Worm (Caenorhabditis elegans) whole organism, L4 larva: Measurements from ENCODE around the gene isy-1.

Source experiments
- F37D6.2 ChIP-seq: sonication (generic microtip); optimal IDR thresholded peaks from 2 replicates; lab custom pipeline; 2016; ENCODE audit warnings: mild to moderate bottlenecking, missing genetic modification characterization, missing compliant biosample characterization
- T20F7.1 ChIP-seq: fragments of 200-800 bp; sonication (Bioruptor generic); optimal IDR thresholded peaks from 2 replicates; lab custom pipeline; 2018; ENCODE audit warnings: mild to moderate bottlenecking, missing genetic modification characterization, missing compliant biosample characterization
- ZK546.5 ChIP-seq, 2 experiments: sonication (generic microtip); optimal IDR thresholded peaks; 2 replicates each; lab custom pipeline; 2017; ENCODE audit warnings: missing biosample characterization in 2 of 2, missing genetic modification characterization in 2 of 2
- aha-1 ChIP-seq: fragments of 150-350 bp; peaks from one replicate; lab custom pipeline; 2014; ENCODE audit warnings: missing biosample characterization, missing genetic modification characterization
- aly-2 ChIP-seq: sonication (generic microtip); optimal IDR thresholded peaks from 2 replicates; lab custom pipeline; 2018; ENCODE audit warnings: missing biosample characterization, missing genetic modification characterization
- ceh-32 ChIP-seq: sonication (generic microtip); optimal IDR thresholded peaks from 2 replicates; lab custom pipeline; 2016; ENCODE audit warnings: mild to moderate bottlenecking, missing genetic modification characterization, missing compliant biosample characterization; ENCODE audit not compliant: poor library complexity
- ceh-82 ChIP-seq: sonication (generic microtip); optimal IDR thresholded peaks from 2 replicates; lab custom pipeline; 2017; ENCODE audit warnings: missing biosample characterization, missing genetic modification characterization
- ces-1 ChIP-seq: fragments of 150-350 bp; sonication (generic microtip); optimal IDR thresholded peaks from 4 replicates; lab custom pipeline; 2014; ENCODE audit warnings: missing biosample characterization, missing genetic modification reagents, missing genetic modification characterization
- ctbp-1 ChIP-seq: fragments of 200-800 bp; sonication (Bioruptor generic); IDR thresholded peaks from 2 replicates; pipeline ENCODE4 v1.3.6; 2022; ENCODE audit warnings: missing genetic modification reagents, missing genetic modification characterization, missing compliant biosample characterization
- daf-12 ChIP-seq: fragments of 150-350 bp; optimal IDR thresholded peaks from 2 replicates; lab custom pipeline; 2014; ENCODE audit warnings: missing biosample characterization, missing genetic modification reagents, missing genetic modification characterization
- daf-16 ChIP-seq, 3 experiments: sonication (generic microtip); optimal IDR thresholded peaks; 2 replicates each; lab custom pipeline; 2016 to 2017; ENCODE audit warnings: missing genetic modification characterization in 3 of 3, missing genetic modification reagents in 3 of 3, mild to moderate bottlenecking in 2 of 3, missing compliant biosample characterization in 2 of 3, missing biosample characterization in 1 of 3, moderate library complexity in 1 of 3
- dmd-6 ChIP-seq: fragments of 200-800 bp; sonication (Bioruptor generic); IDR thresholded peaks from 2 replicates; pipeline ENCODE4 v1.3.6; 2022; ENCODE audit warnings: missing genetic modification reagents, missing genetic modification characterization, missing compliant biosample characterization
- dmd-8 ChIP-seq: fragments of 200-800 bp; sonication (Bioruptor generic); IDR thresholded peaks from 2 replicates; pipeline ENCODE4 v1.3.6; 2022; ENCODE audit warnings: missing genetic modification characterization, missing compliant biosample characterization
- dmd-9 ChIP-seq: fragments of 200-800 bp; sonication (Bioruptor generic); IDR thresholded peaks from 2 replicates; pipeline ENCODE4 v1.3.6; 2022; ENCODE audit warnings: missing genetic modification reagents, missing genetic modification characterization, missing compliant biosample characterization
- dpl-1 ChIP-seq: fragments of 150-350 bp; optimal IDR thresholded peaks from 2 replicates; lab custom pipeline; 2014; ENCODE audit warnings: missing biosample characterization, missing genetic modification reagents, missing genetic modification characterization
- dve-1 ChIP-seq: sonication (generic microtip); optimal IDR thresholded peaks from 2 replicates; lab custom pipeline; 2017; ENCODE audit warnings: antibody characterized with exemption, mild to moderate bottlenecking, missing genetic modification characterization, missing compliant biosample characterization; ENCODE audit not compliant: insufficient read depth
- egl-27 ChIP-seq: sonication (generic microtip); optimal IDR thresholded peaks from 3 replicates; lab custom pipeline; 2017; ENCODE audit warnings: missing biosample characterization, missing genetic modification reagents, missing genetic modification characterization
- fkh-10 ChIP-seq: fragments of 150-350 bp; optimal IDR thresholded peaks from 2 replicates; lab custom pipeline; 2014; ENCODE audit warnings: missing biosample characterization, missing genetic modification reagents, missing genetic modification characterization
- hif-1 ChIP-seq, 2 experiments: sonication (generic microtip); optimal IDR thresholded peaks; 2 replicates each; lab custom pipeline; 2016 to 2017; ENCODE audit warnings: missing compliant biosample characterization in 2 of 2, missing genetic modification characterization in 2 of 2, missing genetic modification reagents in 2 of 2, missing genotype in 2 of 2, mild to moderate bottlenecking in 1 of 2
- hlh-11 ChIP-seq: fragments of 200-800 bp; sonication (Bioruptor generic); optimal IDR thresholded peaks from 2 replicates; lab custom pipeline; 2018; ENCODE audit warnings: mild to moderate bottlenecking, missing genetic modification characterization, missing compliant biosample characterization
- hlh-30 ChIP-seq: sonication (generic microtip); optimal IDR thresholded peaks from 2 replicates; lab custom pipeline; 2017; ENCODE audit warnings: antibody characterized with exemption, mild to moderate bottlenecking, missing genetic modification characterization, missing compliant biosample characterization; ENCODE audit not compliant: insufficient read depth
- hmg-1.1 ChIP-seq: fragments of 200-800 bp; sonication (Bioruptor generic); IDR thresholded peaks from 2 replicates; pipeline ENCODE4 v1.3.6; 2022; ENCODE audit warnings: missing genetic modification reagents, missing genetic modification characterization, missing compliant biosample characterization
- lim-7 ChIP-seq: fragments of 200-800 bp; sonication (Bioruptor generic); IDR thresholded peaks from 2 replicates; pipeline ENCODE4 v1.3.6; 2022; ENCODE audit warnings: missing genetic modification characterization, missing compliant biosample characterization
- lin-13 ChIP-seq: fragments of 150-350 bp; optimal IDR thresholded peaks from 2 replicates; lab custom pipeline; 2014; ENCODE audit warnings: missing biosample characterization, missing genetic modification reagents, missing genetic modification characterization
- lin-38 ChIP-seq: fragments of 200-800 bp; sonication (Bioruptor generic); IDR thresholded peaks from 2 replicates; pipeline ENCODE4 v1.3.6; 2022; ENCODE audit warnings: missing genetic modification reagents, missing genetic modification characterization, missing compliant biosample characterization
- mdt-29 ChIP-seq: fragments of 200-800 bp; sonication (Bioruptor generic); IDR thresholded peaks from 2 replicates; pipeline ENCODE4 v1.3.6; 2022; ENCODE audit warnings: missing genetic modification reagents, missing genetic modification characterization, missing compliant biosample characterization
- mep-1 ChIP-seq: fragments of 150-350 bp; sonication (generic microtip); optimal IDR thresholded peaks from 3 replicates; lab custom pipeline; 2014; ENCODE audit warnings: missing biosample characterization, missing genetic modification characterization
- mes-2 ChIP-seq: sonication (generic microtip); optimal IDR thresholded peaks from 2 replicates; lab custom pipeline; 2016; ENCODE audit warnings: missing genotype, mild to moderate bottlenecking, missing genetic modification characterization, missing compliant biosample characterization; ENCODE audit not compliant: poor library complexity, severe bottlenecking
- mxl-3 ChIP-seq: fragments of 200-800 bp; sonication (Bioruptor generic); optimal IDR thresholded peaks from 2 replicates; lab custom pipeline; 2018; ENCODE audit warnings: mild to moderate bottlenecking, missing genetic modification characterization, missing compliant biosample characterization
- nhr-237 ChIP-seq: sonication (generic microtip); optimal IDR thresholded peaks from 2 replicates; lab custom pipeline; 2017; ENCODE audit warnings: missing biosample characterization, missing genetic modification characterization
- nhr-25 ChIP-seq: sonication (generic microtip); optimal IDR thresholded peaks from 2 replicates; lab custom pipeline; 2017; ENCODE audit warnings: missing genetic modification characterization, mild to moderate bottlenecking, missing compliant biosample characterization, antibody characterized with exemption, moderate library complexity, borderline replicate concordance; ENCODE audit not compliant: insufficient read depth
- nhr-28 ChIP-seq: fragments of 150-350 bp; optimal IDR thresholded peaks from 2 replicates; lab custom pipeline; 2014; ENCODE audit warnings: missing biosample characterization, missing genetic modification characterization
- nhr-42 ChIP-seq: fragments of 200-800 bp; sonication (Bioruptor generic); IDR thresholded peaks from 2 replicates; pipeline ENCODE4 v1.3.6; 2022; ENCODE audit warnings: missing genetic modification characterization, missing compliant biosample characterization
- nhr-48 ChIP-seq: sonication (generic microtip); optimal IDR thresholded peaks from 2 replicates; lab custom pipeline; 2016; ENCODE audit warnings: mild to moderate bottlenecking, missing genetic modification characterization, missing compliant biosample characterization
- nhr-6 ChIP-seq: fragments of 150-350 bp; optimal IDR thresholded peaks from 2 replicates; lab custom pipeline; 2014; ENCODE audit warnings: missing biosample characterization, missing genetic modification characterization
- nhr-77 ChIP-seq: fragments of 150-350 bp; optimal IDR thresholded peaks from 2 replicates; lab custom pipeline; 2014; ENCODE audit warnings: missing biosample characterization, missing genetic modification characterization
- pha-4 ChIP-seq, 2 experiments: fragments of 150-350 bp in 1 of 2; fragments of 200-800 bp in 1 of 2; sonication (Bioruptor generic) in 1 of 2; IDR thresholded peaks in 1 of 2; optimal IDR thresholded peaks in 1 of 2; 2 replicates each; pipeline versions ENCODE4 v1.3.6 to Lab custom; 2014 to 2022; ENCODE audit warnings: missing genetic modification characterization in 2 of 2, missing genetic modification reagents in 2 of 2, missing biosample characterization in 1 of 2, missing compliant biosample characterization in 1 of 2
- pqm-1 ChIP-seq: sonication (generic microtip); optimal IDR thresholded peaks from 2 replicates; lab custom pipeline; 2017; ENCODE audit warnings: missing biosample characterization, missing genetic modification characterization
- rbr-2 ChIP-seq: sonication (generic microtip); optimal IDR thresholded peaks from 2 replicates; lab custom pipeline; 2016; ENCODE audit warnings: missing genotype, missing genetic modification characterization, missing compliant biosample characterization
- saeg-2 ChIP-seq: fragments of 200-800 bp; sonication (Bioruptor generic); IDR thresholded peaks from 2 replicates; pipeline ENCODE4 v1.3.6; 2022; ENCODE audit warnings: missing genetic modification reagents, missing genetic modification characterization, missing compliant biosample characterization
- tra-1 ChIP-seq: fragments of 200-800 bp; sonication (Bioruptor generic); IDR thresholded peaks from 2 replicates; pipeline ENCODE4 v1.3.6; 2022; ENCODE audit warnings: missing genetic modification reagents, missing genetic modification characterization, missing compliant biosample characterization
- unc-130 ChIP-seq: sonication (generic microtip); optimal IDR thresholded peaks from 2 replicates; lab custom pipeline; 2016; ENCODE audit warnings: missing genetic modification reagents, missing genetic modification characterization, missing compliant biosample characterization
- zag-1 ChIP-seq: fragments of 150-350 bp; optimal IDR thresholded peaks from 2 replicates; lab custom pipeline; 2014; ENCODE audit warnings: missing biosample characterization, missing genetic modification characterization
- zip-11 ChIP-seq: fragments of 200-800 bp; sonication (Bioruptor generic); IDR thresholded peaks from 2 replicates; pipeline ENCODE4 v1.3.6; 2022; ENCODE audit warnings: missing genetic modification characterization, missing compliant biosample characterization
- ztf-11 ChIP-seq: fragments of 150-350 bp; optimal IDR thresholded peaks from 2 replicates; lab custom pipeline; 2014; ENCODE audit warnings: missing biosample characterization, missing genetic modification characterization

isy-1 gene

ce11 chrV:10961448-10961870 lies 39.0 kb downstream of the isy-1 start (continued):
- TF ChIP-seq nhr-6 = no peak
- peak; percentile 89 for TF ChIP-seq fkh-10 (GFP tag; lab: Kevin White, UChicago)
- TF ChIP-seq lim-7 (GFP tag; lab: Robert Waterston, UW) = no peak
- peak; percentile 52 for TF ChIP-seq dve-1 (tag; lab: Kevin White, UChicago)
- peak; percentile 84 for TF ChIP-seq ctbp-1 (GFP tag; lab: Robert Waterston, UW)
- peak; percentile 6 for TF ChIP-seq dpl-1 (GFP tag; lab: Kevin White, UChicago)
- no peak for TF ChIP-seq ceh-32 (tag; lab: Kevin White, UChicago)
- peak; percentile 12 for TF ChIP-seq zag-1 (tag; lab: Kevin White, UChicago)
- TF ChIP-seq nhr-25 (tag; lab: Kevin White, UChicago) = no peak

- TF ChIP-seq dve-1 (tag; lab: Kevin White, UChicago) (peak; percentile 29), saeg-2 (GFP tag; lab: Robert Waterston, UW) (no peak), tra-1 (GFP tag; lab: Robert Waterston, UW) (no peak), unc-130 (GFP tag; lab: Kevin White, UChicago) (no peak), dmd-6 (GFP tag; lab: Robert Waterston, UW) (peak; percentile 77), rbr-2 (tag; lab: Kevin White, UChicago) (no peak), nhr-77 (tag; lab: Kevin White, UChicago) (peak; percentile 14), dmd-8 (no peak), mdt-29 (GFP tag; lab: Robert Waterston, UW) (no peak), lin-38 (GFP tag; lab: Robert Waterston, UW) (peak; percentile 37), nhr-42 (GFP tag; lab: Robert Waterston, UW) (no peak), T20F7.1 (GFP tag; lab: Kevin White, UChicago) (peak; percentile 36), pqm-1 (tag; lab: Kevin White, UChicago) (peak; percentile 57), zip-11 (GFP tag; lab: Robert Waterston, UW) (no peak), mes-2 (peak; percentile 55), hmg-1.1 (GFP tag; lab: Robert Waterston, UW) (no peak), daf-16 (GFP tag; optimal IDR thresholded peaks at IDR 0.05; lab: Kevin White, UChicago) (no peak), daf-16 (tag; optimal IDR thresholded peaks at IDR 0.05; lab: Kevin White, UChicago) (peak; percentile 64), aly-2 (tag; lab: Kevin White, UChicago) (no peak), daf-12 (tag; lab: Kevin White, UChicago) (no peak), ztf-11 (no peak), hlh-30 (no peak), ZK546.5 (tag; optimal IDR thresholded peaks at IDR 0.05; lab: Kevin White, UChicago) (no peak), lim-7 (GFP tag; lab: Robert Waterston, UW) (no peak), nhr-28 (tag; lab: Kevin White, UChicago) (peak; percentile 96), dpl-1 (GFP tag; lab: Kevin White, UChicago) (no peak), mxl-3 (GFP tag; lab: Kevin White, UChicago) (peak; percentile 9), hlh-11 (tag; lab: Kevin White, UChicago) (peak; percentile 59), pha-4 (GFP tag; IDR thresholded peaks at IDR 0.05; lab: Robert Waterston, UW) (no peak), pha-4 (tag; optimal IDR thresholded peaks at IDR 0.05; lab: Kevin White, UChicago) (peak; percentile 27), nhr-237 (no peak), ceh-82 (no peak), nhr-48 (no peak), ces-1 (GFP tag; lab: Kevin White, UChicago) (no peak), hif-1 (tag; optimal IDR thresholded peaks at IDR 0.05; lab: Kevin White, UChicago) (no peak), egl-27 (tag; lab: Kevin White, UChicago) (no peak), dmd-9 (GFP tag; lab: Robert Waterston, UW) (no peak), mep-1 (tag; lab: Kevin White, UChicago) (peak; percentile 31), F37D6.2 (tag; lab: Kevin White, UChicago) (no peak), lin-13 (peak; percentile 39), aha-1 (tag; lab: Kevin White, UChicago) (no peak)
These were observed 40.0 kb downstream of the isy-1 start, which contains the start of gene vps-36 for ce11 chrV:10960544-10960943. TSS of gene vps-36 (minus strand) at chrV:10960669.
